Worm (Caenorhabditis elegans): ENCODE measurements around the gene tmed-10.

- TF ChIP-seq T22C8.4 (GFP tag; IDR thresholded peaks at IDR 0.05) (no peak), ztf-23 (GFP tag; IDR thresholded peaks at IDR 0.05) (no peak), ztf-29 (GFP tag; IDR thresholded peaks at IDR 0.05) (no peak)
Measured at ce11 chrV:11320860-11321259, 5.9 kb downstream of the tmed-10 start.
